Worm (Caenorhabditis elegans): ENCODE results near the gene trcs-2.

DNA sequence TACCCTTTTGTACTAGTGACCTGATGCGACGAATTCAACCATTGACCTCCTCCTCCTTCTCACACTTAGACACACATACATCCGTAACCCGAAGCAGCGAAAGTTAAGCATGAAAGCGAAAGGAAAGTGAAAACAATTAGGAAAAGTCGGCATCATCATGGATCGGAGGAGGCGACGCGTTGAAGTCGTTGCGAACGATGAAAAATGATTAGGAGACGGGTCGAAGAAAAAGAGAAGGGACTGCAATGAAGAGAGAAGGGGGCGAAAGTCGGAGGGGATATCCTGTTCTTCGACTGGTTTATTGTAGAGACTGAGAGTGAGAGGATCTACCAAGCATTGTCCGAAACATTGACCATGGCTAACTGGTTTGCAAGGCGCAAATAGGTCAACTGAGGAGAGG is 28.8 kb downstream of the trcs-2 start:
- TF ChIP-seq nhr-28 (tag; optimal IDR thresholded peaks at IDR 0.05) (no peak), nhr-237 (tag; optimal IDR thresholded peaks at IDR 0.05) (peak; percentile 8), drap-1 (GFP tag; optimal IDR thresholded peaks at IDR 0.05) (no peak), ceh-43 (GFP tag; optimal IDR thresholded peaks at IDR 0.05) (no peak), elt-3 (tag; optimal IDR thresholded peaks at IDR 0.05) (no peak), lin-13 (tag; optimal IDR thresholded peaks at IDR 0.05) (no peak), snpc-4 (tag; optimal IDR thresholded peaks at IDR 0.05) (no peak), lsy-2 (tag; optimal IDR thresholded peaks at IDR 0.05) (no peak), mab-5 (tag; optimal IDR thresholded peaks at IDR 0.05) (no peak)
